Fruit fly (Drosophila melanogaster): ENCODE measurements around the gene CG32277.

The CG32277 gene

DNA sequence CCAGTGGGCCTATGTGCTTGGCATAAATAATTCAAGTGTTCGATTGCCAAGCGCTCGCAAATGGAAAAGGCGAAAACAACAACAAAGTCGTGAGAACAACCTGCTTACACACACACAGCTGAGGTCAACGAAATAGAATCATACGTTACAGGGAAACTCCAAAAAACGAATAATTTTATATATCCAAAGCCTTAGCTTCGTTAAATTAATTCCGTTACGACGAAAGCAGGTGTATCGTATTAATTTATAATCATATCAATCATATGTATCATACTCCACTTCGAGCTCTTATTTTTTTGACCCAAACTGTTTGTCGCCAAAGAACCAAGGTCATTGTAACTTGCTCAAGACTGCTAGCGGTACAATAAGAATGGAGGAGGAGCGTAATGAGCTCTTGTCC lies 25.8 kb downstream of the CG32277 start (continued):
- TF ChIP-seq Lpt (GFP tag; optimal IDR thresholded peaks at IDR 0.05) (peak; percentile 76), CG11762 (GFP tag; optimal IDR thresholded peaks at IDR 0.05; ENCODE audit: insufficient read depth) (peak; percentile 83), Met (GFP tag; optimal IDR thresholded peaks at IDR 0.05) (peak; percentile 93), Eip93F (GFP tag; optimal IDR thresholded peaks at IDR 0.05) (peak; percentile 86), CG32006 (GFP tag; optimal IDR thresholded peaks at IDR 0.05) (peak; percentile 85), Smox (GFP tag; optimal IDR thresholded peaks at IDR 0.05) (no peak), CG8319 (GFP tag; optimal IDR thresholded peaks at IDR 0.05) (peak; percentile 85), Hr4 (GFP tag; optimal IDR thresholded peaks at IDR 0.05) (peak; percentile 75), eg (GFP tag; IDR thresholded peaks at IDR 0.05) (peak; percentile 95), CG6854 (GFP tag; optimal IDR thresholded peaks at IDR 0.05) (peak; percentile 89), CG9139 (GFP tag; optimal IDR thresholded peaks at IDR 0.05) (peak; percentile 86), CG16779 (tag; optimal IDR thresholded peaks at IDR 0.05) (peak; percentile 82)

DNA sequence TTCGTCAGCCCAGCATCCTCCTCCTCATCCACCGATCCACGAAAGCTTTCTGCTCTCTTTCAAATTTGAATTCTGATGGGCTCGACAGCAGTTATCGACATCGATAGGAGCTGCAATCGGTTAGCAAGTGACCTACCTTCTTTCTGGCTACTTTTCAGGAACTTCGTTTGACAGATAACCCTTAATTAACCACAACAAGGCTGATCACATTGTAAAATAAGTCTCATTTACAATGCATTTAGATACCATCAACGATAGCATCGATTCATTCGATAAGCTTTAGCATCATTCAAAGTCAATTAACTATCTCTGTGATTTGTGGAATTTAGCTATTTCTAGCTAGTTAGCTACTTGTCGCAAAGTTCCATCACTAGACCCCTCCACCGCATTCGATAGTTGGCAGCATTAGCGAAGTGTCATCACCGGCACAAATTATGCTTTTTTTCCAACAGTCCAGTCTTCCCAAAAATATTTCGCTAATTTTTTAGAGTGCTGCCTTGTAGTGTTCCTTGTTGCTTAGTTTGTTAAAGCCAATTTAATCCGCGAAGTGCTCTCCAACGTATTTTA lies 26.6 kb downstream of the CG32277 start, which contains the start of the genes MnM and Girdin:
MnM (minus strand) TSS at position 51 of the 567 bp plus-strand sequence.
Girdin (plus strand) TSS at position 401 of the 567 bp plus-strand sequence.
- TF ChIP-seq cyc (GFP tag; optimal IDR thresholded peaks at IDR 0.05): peak; percentile 57
- TF ChIP-seq esn (GFP tag; optimal IDR thresholded peaks at IDR 0.05): peak; percentile 76
- no peak for TF ChIP-seq dsx (GFP tag; optimal IDR thresholded peaks at IDR 0.05; ENCODE audit: poor library complexity, severe bottlenecking)
- TF ChIP-seq spab (GFP tag; optimal IDR thresholded peaks at IDR 0.05): no peak
- TF ChIP-seq fd59A (GFP tag; optimal IDR thresholded peaks at IDR 0.05): peak; percentile 6
- TF ChIP-seq CG3032 (tag; optimal IDR thresholded peaks at IDR 0.05): peak; percentile 44
- TF ChIP-seq Ets96B (tag; optimal IDR thresholded peaks at IDR 0.05): no peak
- peak; percentile 19 for TF ChIP-seq Lpt (GFP tag; optimal IDR thresholded peaks at IDR 0.05)
- no peak for TF ChIP-seq Eip78C (GFP tag)
- peak; percentile 79 for TF ChIP-seq CG31627 (GFP tag; optimal IDR thresholded peaks at IDR 0.05)
- TF ChIP-seq CG15336 (GFP tag; IDR thresholded peaks at IDR 0.05): no peak
- TF ChIP-seq CG8632 (GFP tag; optimal IDR thresholded peaks at IDR 0.05): no peak
- TF ChIP-seq Blimp-1 (GFP tag; optimal IDR thresholded peaks at IDR 0.05): no peak
- no peak for TF ChIP-seq CG9139 (GFP tag; optimal IDR thresholded peaks at IDR 0.05)
- no peak for TF ChIP-seq Ets21C (GFP tag; optimal IDR thresholded peaks at IDR 0.05)
- TF ChIP-seq CG6163 (GFP tag; IDR thresholded peaks at IDR 0.05): peak; percentile 29; the same call in 1 of the 3 replicates
- TF ChIP-seq CG16779 (tag; optimal IDR thresholded peaks at IDR 0.05): no peak
- peak; percentile 38 for TF ChIP-seq Sox15 (GFP tag; optimal IDR thresholded peaks at IDR 0.05)
- TF ChIP-seq lz (GFP tag; optimal IDR thresholded peaks at IDR 0.05): peak; percentile 84
- no peak for TF ChIP-seq Eip75B (GFP tag; optimal IDR thresholded peaks at IDR 0.05)
- TF ChIP-seq CG11294 (GFP tag; IDR thresholded peaks at IDR 0.05): no peak
- TF ChIP-seq CG34406 (GFP tag; optimal IDR thresholded peaks at IDR 0.05): peak; percentile 11
- TF ChIP-seq CG6276 (GFP tag; optimal IDR thresholded peaks at IDR 0.05): no peak
- TF ChIP-seq CG8119 (GFP tag; IDR thresholded peaks at IDR 0.05): no peak
- no peak for TF ChIP-seq fd85E (GFP tag; optimal IDR thresholded peaks at IDR 0.05)
- peak; percentile 28; the same call in 1 of the 2 replicates for TF ChIP-seq Gug (GFP tag; IDR thresholded peaks at IDR 0.05)
- peak; percentile 81 for TF ChIP-seq Hr39 (GFP tag; optimal IDR thresholded peaks at IDR 0.05)
- TF ChIP-seq CG6854 (GFP tag; optimal IDR thresholded peaks at IDR 0.05): no peak
- TF ChIP-seq pdm3 (GFP tag; optimal IDR thresholded peaks at IDR 0.05): no peak
- peak; percentile 59 for TF ChIP-seq Smox (GFP tag; optimal IDR thresholded peaks at IDR 0.05)
- no peak for TF ChIP-seq CG8319 (GFP tag; optimal IDR thresholded peaks at IDR 0.05)
- TF ChIP-seq CG10631 (GFP tag; optimal IDR thresholded peaks at IDR 0.05): no peak
- TF ChIP-seq svp (GFP tag): no peak
- TF ChIP-seq OdsH (GFP tag; optimal IDR thresholded peaks at IDR 0.05): no peak
- TF ChIP-seq net (GFP tag; optimal IDR thresholded peaks at IDR 0.05): no peak
- no peak for TF ChIP-seq CG1621 (tag; optimal IDR thresholded peaks at IDR 0.05)
